Fruit fly (Drosophila melanogaster) whole organism, embryonic: ENCODE measurements around the gene bol.

Source experiments
- Adf1 ChIP-seq: fragments of 200-800 bp; sonication (Bioruptor generic); IDR thresholded peaks from 2 replicates; pipeline ENCODE4 v1.3.6; 2022; ENCODE audit warnings: missing biosample characterization, missing genetic modification characterization
- Asciz ChIP-seq: fragments of 200-800 bp; sonication (Bioruptor generic); optimal IDR thresholded peaks from 2 replicates; lab custom pipeline; 2017; ENCODE audit warnings: missing biosample characterization, mild to moderate bottlenecking, missing genetic modification characterization, missing genetic modification reagents
- Atf3 ChIP-seq: fragments of 200-800 bp; sonication (Bioruptor generic); optimal IDR thresholded peaks from 3 replicates; lab custom pipeline; 2016; ENCODE audit warnings: missing biosample characterization, missing genetic modification characterization
- Atf6 ChIP-seq: fragments of 200-800 bp; sonication (Bioruptor generic); IDR thresholded peaks from 2 replicates; pipeline ENCODE4 v1.3.6; 2022; ENCODE audit warnings: missing biosample characterization, missing genetic modification characterization
- CG12155 ChIP-seq: fragments of 200-800 bp; sonication (Bioruptor generic); optimal IDR thresholded peaks from 3 replicates; lab custom pipeline; 2016; ENCODE audit warnings: missing biosample characterization, missing genetic modification characterization
- CG13296 ChIP-seq: fragments of 200-800 bp; sonication (Bioruptor generic); optimal IDR thresholded peaks from 3 replicates; lab custom pipeline; 2018; ENCODE audit warnings: missing biosample characterization, mild to moderate bottlenecking, missing genetic modification characterization
- CG13624 ChIP-seq: fragments of 200-800 bp; sonication (Bioruptor generic); optimal IDR thresholded peaks from 2 replicates; lab custom pipeline; 2016; ENCODE audit warnings: missing biosample characterization, missing genetic modification characterization
- CG17359 ChIP-seq: fragments of 200-800 bp; sonication (Bioruptor generic); optimal IDR thresholded peaks from 3 replicates; lab custom pipeline; 2018; ENCODE audit warnings: missing biosample characterization, mild to moderate bottlenecking, missing genetic modification characterization, moderate library complexity
- CG1792 ChIP-seq: fragments of 200-800 bp; sonication (Bioruptor generic); optimal IDR thresholded peaks from 2 replicates; lab custom pipeline; 2016; ENCODE audit warnings: missing biosample characterization, missing genetic modification characterization
- CG2712 ChIP-seq: fragments of 200-800 bp; optimal IDR thresholded peaks from 3 replicates; lab custom pipeline; 2019; ENCODE audit warnings: missing biosample characterization, mild to moderate bottlenecking, missing genetic modification characterization, moderate library complexity
- CG4328 ChIP-seq: fragments of 200-800 bp; sonication (Bioruptor generic); optimal IDR thresholded peaks from 3 replicates; lab custom pipeline; 2017; ENCODE audit warnings: missing biosample characterization, missing genetic modification reagents, missing genetic modification characterization
- CG4424 ChIP-seq: fragments of 200-800 bp; sonication (Bioruptor generic); optimal IDR thresholded peaks from 3 replicates; lab custom pipeline; 2016; ENCODE audit warnings: missing biosample characterization, missing genetic modification characterization
- CG6654 ChIP-seq: fragments of 200-800 bp; sonication (Bioruptor generic); optimal IDR thresholded peaks from 2 replicates; lab custom pipeline; 2017; ENCODE audit warnings: missing biosample characterization, mild to moderate bottlenecking, missing genetic modification characterization
- CG7928 ChIP-seq: fragments of 200-800 bp; sonication (Bioruptor generic); optimal IDR thresholded peaks from 2 replicates; lab custom pipeline; 2017; ENCODE audit warnings: missing biosample characterization, mild to moderate bottlenecking, missing genetic modification characterization
- CG8290 ChIP-seq, 3 experiments: fragments of 200-800 bp; sonication (Bioruptor generic); optimal IDR thresholded peaks; 2 replicates each; lab custom pipeline; 2016 to 2019; ENCODE audit warnings: missing biosample characterization in 3 of 3, missing genetic modification characterization in 3 of 3, mild to moderate bottlenecking in 2 of 3, moderate library complexity in 1 of 3
- D ChIP-seq, 2 experiments: fragments of 200-800 bp in 1 of 2; fragments of >200 bp in 1 of 2; sonication (Bioruptor generic) in 1 of 2; optimal IDR thresholded peaks; 2 replicates in 1 of 2; 3 replicates in 1 of 2; lab custom pipeline; 2017; ENCODE audit warnings: mild to moderate bottlenecking in 1 of 2, missing biosample characterization in 1 of 2, missing genetic modification characterization in 1 of 2, missing genetic modification reagents in 1 of 2
- Dbx ChIP-seq: fragments of 200-800 bp; sonication (Bioruptor generic); IDR thresholded peaks from 3 replicates; pipeline ENCODE4 v1.3.6; 2022; ENCODE audit warnings: missing biosample characterization, missing genetic modification characterization
- Elba2 ChIP-seq: fragments of 200-800 bp; sonication (Bioruptor generic); optimal IDR thresholded peaks from 3 replicates; lab custom pipeline; 2016; ENCODE audit warnings: missing biosample characterization, missing genetic modification characterization
- Ets65A ChIP-seq: fragments of 200-800 bp; sonication (Bioruptor generic); peaks from one replicate; lab custom pipeline; 2016; ENCODE audit warnings: missing biosample characterization, missing genetic modification characterization
- Fer2 ChIP-seq: fragments of 200-800 bp; sonication (Bioruptor generic); optimal IDR thresholded peaks from 2 replicates; lab custom pipeline; 2018; ENCODE audit warnings: missing biosample characterization, mild to moderate bottlenecking, missing genetic modification characterization, moderate library complexity
- HLH54F ChIP-seq: fragments of 200-800 bp; sonication (Bioruptor generic); optimal IDR thresholded peaks from 3 replicates; lab custom pipeline; 2016; ENCODE audit warnings: missing biosample characterization, missing genetic modification characterization
- Hr39 ChIP-seq: fragments of >200 bp; optimal IDR thresholded peaks from 2 replicates; lab custom pipeline; 2017
- Mad ChIP-seq: fragments of 200-800 bp; sonication (Bioruptor generic); optimal IDR thresholded peaks from 2 replicates; lab custom pipeline; 2016; ENCODE audit warnings: missing biosample characterization, missing genetic modification characterization
- NfI ChIP-seq: fragments of 200-800 bp; sonication (Bioruptor generic); optimal IDR thresholded peaks from 3 replicates; lab custom pipeline; 2018; ENCODE audit warnings: missing biosample characterization, mild to moderate bottlenecking, missing genetic modification characterization, moderate library complexity
- Poxn ChIP-seq: fragments of 200-800 bp; sonication (Bioruptor generic); IDR thresholded peaks from 2 replicates; pipeline ENCODE4 v1.3.6; 2022; ENCODE audit warnings: missing biosample characterization, missing genetic modification characterization
- Stat92E ChIP-seq, 3 experiments: fragments of >200 bp in 2 of 3; fragments of 200-800 bp in 1 of 3; sonication (Bioruptor generic) in 1 of 3; optimal IDR thresholded peaks; 2 replicates each; lab custom pipeline; 2017 to 2019; ENCODE audit warnings: missing biosample characterization in 3 of 3, missing genetic modification characterization in 3 of 3, mild to moderate bottlenecking in 1 of 3, moderate library complexity in 1 of 3
- bowl ChIP-seq: fragments of 200-800 bp; sonication (Bioruptor generic); IDR thresholded peaks from 2 replicates; pipeline ENCODE4 v1.3.6; 2022; ENCODE audit warnings: missing biosample characterization, missing genetic modification characterization
- croc ChIP-seq: fragments of 200-800 bp; sonication (Bioruptor generic); conservative IDR thresholded peaks from 3 replicates; pipeline ENCODE4 v1.3.6; 2022; ENCODE audit warnings: missing biosample characterization, missing genetic modification characterization
- dm ChIP-seq: fragments of 200-800 bp; sonication (Bioruptor generic); optimal IDR thresholded peaks from 3 replicates; lab custom pipeline; 2016; ENCODE audit warnings: missing biosample characterization, missing genetic modification characterization
- eyg ChIP-seq: fragments of 200-800 bp; sonication (Bioruptor generic); optimal IDR thresholded peaks from 3 replicates; lab custom pipeline; 2016; ENCODE audit warnings: missing biosample characterization, missing genetic modification characterization
- gce ChIP-seq: fragments of 200-800 bp; sonication (Bioruptor generic); IDR thresholded peaks from 3 replicates; pipeline ENCODE4 v1.3.6; 2022; ENCODE audit warnings: missing biosample characterization, missing genetic modification characterization
- grau ChIP-seq: fragments of 200-800 bp; optimal IDR thresholded peaks from 3 replicates; lab custom pipeline; 2019; ENCODE audit warnings: missing biosample characterization, mild to moderate bottlenecking, missing genetic modification characterization, moderate library complexity
- hkb ChIP-seq, 2 experiments: fragments of 200-800 bp in 1 of 2; fragments of >200 bp in 1 of 2; sonication (Bioruptor generic) in 1 of 2; IDR thresholded peaks in 1 of 2; optimal IDR thresholded peaks in 1 of 2; 2 replicates each; pipeline versions ENCODE4 v1.3.6 to Lab custom; 2017 to 2022; ENCODE audit warnings: missing biosample characterization in 1 of 2, missing genetic modification characterization in 1 of 2
- jigr1 ChIP-seq: fragments of 200-800 bp; sonication (Bioruptor generic); IDR thresholded peaks from 3 replicates; pipeline ENCODE4 v1.3.6; 2022; ENCODE audit warnings: missing biosample characterization, missing genetic modification characterization
- lola ChIP-seq, 3 experiments: fragments of >200 bp in 2 of 3; fragments of 200-800 bp in 1 of 3; sonication (Bioruptor generic) in 1 of 3; optimal IDR thresholded peaks; 2 replicates each; lab custom pipeline; 2017 to 2019; ENCODE audit warnings: missing biosample characterization in 3 of 3, missing genetic modification characterization in 3 of 3, mild to moderate bottlenecking in 1 of 3, moderate library complexity in 1 of 3
- mam ChIP-seq: fragments of 200-800 bp; sonication (Bioruptor generic); optimal IDR thresholded peaks from 3 replicates; lab custom pipeline; 2016; ENCODE audit warnings: missing biosample characterization, missing genetic modification characterization
- nerfin-2 ChIP-seq: fragments of 200-800 bp; sonication (Bioruptor generic); IDR thresholded peaks from 2 replicates; pipeline ENCODE4 v1.3.6; 2022; ENCODE audit warnings: missing biosample characterization, missing genetic modification characterization; ENCODE audit not compliant: partially characterized antibody
- pan ChIP-seq, 4 experiments: fragments of >200 bp in 3 of 4; fragments of 200-800 bp in 1 of 4; sonication (Bioruptor generic) in 1 of 4; optimal IDR thresholded peaks in 3 of 4; IDR thresholded peaks in 1 of 4; 2 replicates each; pipeline versions ENCODE4 v1.3.6 to Lab custom; 2017 to 2022; ENCODE audit warnings: missing biosample characterization in 2 of 4, missing genetic modification characterization in 2 of 4, mixed read lengths in 1 of 4
- prd ChIP-seq, 3 experiments: fragments of >200 bp in 2 of 3; fragments of 200-800 bp in 1 of 3; sonication (Bioruptor generic) in 1 of 3; optimal IDR thresholded peaks in 2 of 3; IDR thresholded peaks in 1 of 3; 2 replicates in 2 of 3; 3 replicates in 1 of 3; pipeline versions ENCODE4 v1.3.6 to Lab custom; 2017 to 2022; ENCODE audit warnings: missing biosample characterization in 1 of 3, missing genetic modification characterization in 1 of 3
- psq ChIP-seq: fragments of 200-800 bp; sonication (Bioruptor generic); optimal IDR thresholded peaks from 2 replicates; lab custom pipeline; 2017; ENCODE audit warnings: missing biosample characterization, missing genetic modification characterization
- rib ChIP-seq: fragments of 200-800 bp; sonication (Bioruptor generic); IDR thresholded peaks from 2 replicates; pipeline ENCODE4 v1.3.6; 2022; ENCODE audit warnings: missing biosample characterization, missing genetic modification characterization
- salm ChIP-seq: fragments of 200-800 bp; sonication (Bioruptor generic); optimal IDR thresholded peaks from 2 replicates; lab custom pipeline; 2018; ENCODE audit warnings: missing biosample characterization, mild to moderate bottlenecking, missing genetic modification characterization
- shn ChIP-seq: fragments of 200-800 bp; sonication (Bioruptor generic); optimal IDR thresholded peaks from 3 replicates; lab custom pipeline; 2016; ENCODE audit warnings: missing biosample characterization, missing genetic modification characterization
- slp2 ChIP-seq: fragments of 200-800 bp; sonication (Bioruptor generic); optimal IDR thresholded peaks from 2 replicates; lab custom pipeline; 2016; ENCODE audit warnings: missing biosample characterization, missing genetic modification characterization
- sr ChIP-seq: fragments of 200-800 bp; sonication (Bioruptor generic); IDR thresholded peaks from 3 replicates; pipeline ENCODE4 v1.3.6; 2022; ENCODE audit warnings: missing biosample characterization, missing genetic modification characterization
- sug ChIP-seq: fragments of 200-800 bp; optimal IDR thresholded peaks from 2 replicates; lab custom pipeline; 2019; ENCODE audit warnings: missing biosample characterization, mild to moderate bottlenecking, missing genetic modification characterization, moderate library complexity
- toy ChIP-seq: fragments of 200-800 bp; sonication (Bioruptor generic); IDR thresholded peaks from 2 replicates; pipeline ENCODE4 v1.3.6; 2022; ENCODE audit warnings: missing biosample characterization, missing genetic modification characterization

Gene bol

dm6 chr3L:9057429-9058088, 76.6 kb downstream of the bol start (continued):
- peak; percentile 93 for TF ChIP-seq Ets65A
- TF ChIP-seq Atf6 (GFP tag; lab: Robert Waterston, UW): peak; percentile 93
- no peak for TF ChIP-seq Atf3 (GFP tag; lab: Kevin White, UChicago)
- TF ChIP-seq Stat92E (GFP tag; optimal IDR thresholded peaks at IDR 0.05; lab: Kevin White, UChicago): peak in 1 of 3 experiments; percentile 72
- TF ChIP-seq CG17359 (tag; lab: Kevin White, UChicago): peak; percentile 91
- peak; percentile 10 for TF ChIP-seq CG1792 (GFP tag; lab: Kevin White, UChicago)
- no peak for TF ChIP-seq nerfin-2 (GFP tag; lab: Robert Waterston, UW)
- TF ChIP-seq toy (GFP tag; lab: Robert Waterston, UW): peak; percentile 75; the same call in 1 of the 2 replicates
- TF ChIP-seq rib: peak; percentile 85
- TF ChIP-seq CG8290 (GFP tag; optimal IDR thresholded peaks at IDR 0.05; lab: Kevin White, UChicago): peak; percentile 57
- peak in 1 of 2 experiments; percentile 36 for TF ChIP-seq CG8290 (tag; optimal IDR thresholded peaks at IDR 0.05; lab: Kevin White, UChicago)
- peak; percentile 81 for TF ChIP-seq salm (tag; lab: Kevin White, UChicago)
- TF ChIP-seq croc: peak; percentile 86
- peak; percentile 47 for TF ChIP-seq HLH54F (GFP tag; lab: Kevin White, UChicago)
- peak; percentile 92 for TF ChIP-seq sug (tag; lab: Kevin White, UChicago)
- TF ChIP-seq CG4424 (GFP tag; lab: Kevin White, UChicago): peak; percentile 90
- peak; percentile 94 for TF ChIP-seq CG2712 (tag; lab: Kevin White, UChicago)
- peak; percentile 87 for TF ChIP-seq CG4328
- TF ChIP-seq CG13296 (GFP tag; lab: Kevin White, UChicago): peak; percentile 91
- TF ChIP-seq grau (tag; lab: Kevin White, UChicago): peak; percentile 94
- TF ChIP-seq psq: peak; percentile 61
- peak; percentile 87 for TF ChIP-seq CG12155 (GFP tag; lab: Kevin White, UChicago)
- peak; percentile 78; the same call in 2 of the 3 replicates for TF ChIP-seq jigr1
- TF ChIP-seq pan (optimal IDR thresholded peaks at IDR 0.05; lab: Kevin White, UChicago): no peak
- TF ChIP-seq pan (GFP tag; optimal IDR thresholded peaks at IDR 0.05 in 1 of 2, IDR thresholded peaks at IDR 0.05 in 1 of 2): peak in 1 of 2 experiments; percentile 86
- peak; percentile 58 for TF ChIP-seq CG7928 (GFP tag; lab: Kevin White, UChicago)
- peak; percentile 71 for TF ChIP-seq CG6654 (GFP tag; lab: Kevin White, UChicago)
- TF ChIP-seq Dbx (GFP tag; lab: Robert Waterston, UW): peak; percentile 96
- TF ChIP-seq Adf1 (GFP tag; lab: Robert Waterston, UW): peak; percentile 93
- peak; percentile 82 for TF ChIP-seq Asciz (GFP tag; lab: Kevin White, UChicago)
- peak; percentile 80; the same call in 2 of the 3 replicates for TF ChIP-seq gce
- no peak for TF ChIP-seq shn (GFP tag; lab: Kevin White, UChicago)
- no peak for TF ChIP-seq hkb (optimal IDR thresholded peaks at IDR 0.05; lab: Kevin White, UChicago)
- TF ChIP-seq hkb (GFP tag; IDR thresholded peaks at IDR 0.05; lab: Robert Waterston, UW): peak; percentile 88
- TF ChIP-seq prd (optimal IDR thresholded peaks at IDR 0.05; lab: Kevin White, UChicago): no peak
- peak; percentile 93 for TF ChIP-seq prd (GFP tag; IDR thresholded peaks at IDR 0.05; lab: Robert Waterston, UW)
- TF ChIP-seq Fer2: peak; percentile 88
- TF ChIP-seq eyg (GFP tag; lab: Kevin White, UChicago): peak; percentile 11
- peak; percentile 61 for TF ChIP-seq mam (GFP tag; lab: Kevin White, UChicago)
- TF ChIP-seq Hr39: no peak
- peak; percentile 21 for TF ChIP-seq slp2
- TF ChIP-seq dm (GFP tag; lab: Kevin White, UChicago): peak; percentile 32
- TF ChIP-seq Poxn (GFP tag; lab: Robert Waterston, UW): peak; percentile 58; the same call in 1 of the 2 replicates
- TF ChIP-seq Mad: peak; percentile 46
- TF ChIP-seq CG13624: peak; percentile 67
- peak; percentile 89 for TF ChIP-seq NfI
- no peak for TF ChIP-seq bowl
- TF ChIP-seq lola (GFP tag; optimal IDR thresholded peaks at IDR 0.05; lab: Kevin White, UChicago): peak in 1 of 3 experiments; percentile 90
- no peak for TF ChIP-seq sr
- no peak for TF ChIP-seq Elba2 (GFP tag; lab: Kevin White, UChicago)
- no peak for TF ChIP-seq D (optimal IDR thresholded peaks at IDR 0.05; lab: Kevin White, UChicago)
- peak; percentile 84 for TF ChIP-seq D (GFP tag; optimal IDR thresholded peaks at IDR 0.05; lab: Kevin White, UChicago)
